Fruit fly (Drosophila melanogaster): ENCODE data around the gene CG18649.
A peak's percentile ranks its signal among the peaks of the same experiment; 100 is the strongest.

The CG18649 gene

DNA sequence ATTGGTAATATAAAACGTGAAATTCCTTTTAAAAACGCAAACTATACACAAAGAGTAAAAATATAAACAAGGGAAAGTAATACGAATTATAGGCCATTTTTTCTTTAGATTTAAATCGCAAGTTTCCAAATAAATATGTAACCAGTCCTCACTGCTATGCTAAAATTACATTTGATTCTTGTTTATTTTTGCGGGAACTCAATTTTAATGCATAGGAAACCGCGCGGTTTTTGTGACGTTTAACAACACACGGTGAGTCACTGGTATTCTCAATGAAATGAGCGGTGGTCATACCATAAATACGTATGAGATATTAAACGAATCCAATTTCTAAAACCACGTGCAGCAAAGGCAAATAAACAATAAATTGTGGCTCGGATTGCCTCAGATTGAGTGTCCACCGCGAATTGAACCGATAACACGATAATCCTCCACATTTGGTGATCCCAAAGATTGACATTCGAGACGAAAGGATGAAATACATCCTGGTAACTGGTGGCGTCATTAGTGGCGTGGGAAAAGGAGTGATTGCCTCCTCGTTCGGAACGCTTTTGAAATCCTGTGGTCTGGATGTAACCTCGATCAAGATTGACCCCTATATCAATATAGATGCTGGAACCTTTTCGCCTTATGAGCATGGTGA, 44.1 kb upstream of the CG18649 start, which contains the start of gene Ctps:
Ctps (plus strand) TSS at position 37 of the 643 bp plus-strand sequence.
- TF ChIP-seq ey (GFP tag; optimal IDR thresholded peaks at IDR 0.05) (no peak), OdsH (GFP tag; optimal IDR thresholded peaks at IDR 0.05) (no peak), CG9705 (GFP tag; optimal IDR thresholded peaks at IDR 0.05) (no peak), jim (GFP tag; optimal IDR thresholded peaks at IDR 0.05) (no peak), sv (GFP tag; optimal IDR thresholded peaks at IDR 0.05) (no peak), Vsx2 (GFP tag; optimal IDR thresholded peaks at IDR 0.05; ENCODE audit: partially characterized antibody) (no peak), rgr (GFP tag; optimal IDR thresholded peaks at IDR 0.05) (peak; percentile 27), Rel (GFP tag; optimal IDR thresholded peaks at IDR 0.05) (no peak), Rel (tag; optimal IDR thresholded peaks at IDR 0.05) (peak; percentile 61), woc (GFP tag; optimal IDR thresholded peaks at IDR 0.05) (no peak), h (GFP tag; optimal IDR thresholded peaks at IDR 0.05) (peak; percentile 38), brk (GFP tag; optimal IDR thresholded peaks at IDR 0.05) (peak; percentile 16), HLH106 (tag; optimal IDR thresholded peaks at IDR 0.05) (peak; percentile 2), Hr83 (GFP tag; optimal IDR thresholded peaks at IDR 0.05; ENCODE audit: poor library complexity, severe bottlenecking) (peak; percentile 51), psq (GFP tag; optimal IDR thresholded peaks at IDR 0.05) (no peak), foxo (GFP tag; optimal IDR thresholded peaks at IDR 0.05) (peak in 1 of 2 experiments; percentile 38), Hnf4 (GFP tag; optimal IDR thresholded peaks at IDR 0.05) (peak; percentile 54), usp (GFP tag; optimal IDR thresholded peaks at IDR 0.05) (no peak), GATAd (GFP tag; optimal IDR thresholded peaks at IDR 0.05) (no peak), Jra (GFP tag; optimal IDR thresholded peaks at IDR 0.05) (peak; percentile 35), br (GFP tag; optimal IDR thresholded peaks at IDR 0.05) (no peak), dl (GFP tag; optimal IDR thresholded peaks at IDR 0.05; ENCODE audit: insufficient read depth in 1 of 2, partially characterized antibody in 2 of 2) (no peak), Hr78 (GFP tag; optimal IDR thresholded peaks at IDR 0.05) (no peak), Myc (optimal IDR thresholded peaks at IDR 0.05) (no peak), dsf (GFP tag; optimal IDR thresholded peaks at IDR 0.05; ENCODE audit: borderline replicate concordance) (no peak), Dif (GFP tag; optimal IDR thresholded peaks at IDR 0.05; ENCODE audit: partially characterized antibody) (no peak), pan (optimal IDR thresholded peaks at IDR 0.05) (no peak)

DNA sequence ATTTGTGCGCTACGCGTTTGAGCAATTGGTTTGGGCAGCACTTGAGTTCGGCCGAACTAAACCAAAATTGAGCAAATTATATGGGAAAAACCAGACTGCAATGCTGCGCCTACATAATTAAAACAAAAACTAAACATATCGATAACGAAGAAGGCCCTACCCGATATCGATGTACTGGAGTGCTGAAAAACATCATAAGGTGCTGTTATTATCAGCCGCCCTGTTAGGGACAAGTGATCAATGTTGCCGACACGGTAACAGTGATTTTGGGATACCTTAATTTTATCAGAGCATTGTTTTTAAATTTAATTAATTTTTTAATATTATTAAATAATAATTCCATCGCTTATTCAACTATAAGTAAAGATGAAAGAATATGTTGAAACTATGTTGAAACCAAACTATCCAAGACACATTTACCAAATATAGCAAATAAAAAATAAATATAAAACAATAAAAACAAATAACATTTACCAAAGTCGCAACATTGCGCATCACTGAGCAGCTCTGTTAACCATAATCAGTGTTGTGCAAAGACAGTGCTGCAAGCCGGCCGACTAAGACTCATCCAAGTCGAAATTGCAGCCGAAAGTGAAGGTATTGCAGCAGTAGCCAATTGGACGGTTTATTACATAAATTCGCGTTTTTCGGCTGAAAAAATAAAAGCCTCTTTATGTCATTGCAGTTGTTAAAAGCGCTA, 40.8 kb upstream of the CG18649 start, which contains the start of the genes sstn, Plp and GlyRS:
sstn (minus strand) TSS at position 131 of the 700 bp plus-strand sequence.
Plp (minus strand) TSS at position 136 of the 700 bp plus-strand sequence.
GlyRS (plus strand) TSS at position 554 of the 700 bp plus-strand sequence.
- TF ChIP-seq Hr83 (GFP tag; optimal IDR thresholded peaks at IDR 0.05; ENCODE audit: poor library complexity, severe bottlenecking) (no peak), jim (GFP tag; optimal IDR thresholded peaks at IDR 0.05) (no peak), GATAd (GFP tag; optimal IDR thresholded peaks at IDR 0.05) (no peak), dmrt93B (GFP tag; optimal IDR thresholded peaks at IDR 0.05) (peak; percentile 54), h (GFP tag; optimal IDR thresholded peaks at IDR 0.05) (peak; percentile 61), lola (GFP tag; optimal IDR thresholded peaks at IDR 0.05) (peak; percentile 46), psq (GFP tag; optimal IDR thresholded peaks at IDR 0.05) (peak; percentile 50), HLH106 (tag; optimal IDR thresholded peaks at IDR 0.05) (peak; percentile 59), usp (GFP tag; optimal IDR thresholded peaks at IDR 0.05) (no peak), br (GFP tag; optimal IDR thresholded peaks at IDR 0.05) (no peak), CG32264 (GFP tag; optimal IDR thresholded peaks at IDR 0.05) (no peak), fru (GFP tag; optimal IDR thresholded peaks at IDR 0.05) (peak; percentile 45), pan (optimal IDR thresholded peaks at IDR 0.05) (no peak), Abd-B (GFP tag; optimal IDR thresholded peaks at IDR 0.05) (no peak), Hr78 (GFP tag; optimal IDR thresholded peaks at IDR 0.05) (no peak), CrebA (GFP tag; optimal IDR thresholded peaks at IDR 0.05; ENCODE audit: borderline replicate concordance) (no peak), Mio (GFP tag; optimal IDR thresholded peaks at IDR 0.05) (no peak), dsf (GFP tag; optimal IDR thresholded peaks at IDR 0.05; ENCODE audit: borderline replicate concordance) (peak; percentile 33), brk (GFP tag; optimal IDR thresholded peaks at IDR 0.05) (peak; percentile 11), Sp1 (GFP tag; optimal IDR thresholded peaks at IDR 0.05) (peak; percentile 35), Rel (GFP tag; optimal IDR thresholded peaks at IDR 0.05) (no peak), Rel (tag; optimal IDR thresholded peaks at IDR 0.05) (no peak), Dfd (GFP tag; optimal IDR thresholded peaks at IDR 0.05) (no peak), N (GFP tag; optimal IDR thresholded peaks at IDR 0.05) (no peak), rgr (GFP tag; optimal IDR thresholded peaks at IDR 0.05) (peak; percentile 48), OdsH (GFP tag; optimal IDR thresholded peaks at IDR 0.05) (peak; percentile 41), dl (GFP tag; optimal IDR thresholded peaks at IDR 0.05; ENCODE audit: insufficient read depth in 1 of 2, partially characterized antibody in 2 of 2) (no peak), sv (GFP tag; optimal IDR thresholded peaks at IDR 0.05) (peak; percentile 26), foxo (GFP tag; optimal IDR thresholded peaks at IDR 0.05) (peak in 1 of 2 experiments; percentile 61), Vsx2 (GFP tag; optimal IDR thresholded peaks at IDR 0.05; ENCODE audit: partially characterized antibody) (no peak), CG9705 (GFP tag; optimal IDR thresholded peaks at IDR 0.05) (peak; percentile 21), Myc (optimal IDR thresholded peaks at IDR 0.05) (peak; percentile 66), ey (GFP tag; optimal IDR thresholded peaks at IDR 0.05) (peak; percentile 14), Jra (GFP tag; optimal IDR thresholded peaks at IDR 0.05) (no peak), tai (GFP tag; optimal IDR thresholded peaks at IDR 0.05) (no peak), Dif (GFP tag; optimal IDR thresholded peaks at IDR 0.05; ENCODE audit: partially characterized antibody) (no peak), sage (GFP tag; optimal IDR thresholded peaks at IDR 0.05) (peak; percentile 48), Hnf4 (GFP tag; optimal IDR thresholded peaks at IDR 0.05) (peak; percentile 28), woc (GFP tag; optimal IDR thresholded peaks at IDR 0.05) (peak; percentile 74)
